Fruit fly (Drosophila melanogaster) Kc167 (cell line): ENCODE data around the gene CG31792.

Experiments used
- Myc ChIP-seq: fragments of >200 bp; optimal IDR thresholded peaks from 2 replicates; lab custom pipeline; 2017; ENCODE audit warnings: missing external identifiers
- Sin3A ChIP-seq: fragments of >200 bp; optimal IDR thresholded peaks from 2 replicates; lab custom pipeline; 2018; ENCODE audit warnings: missing external identifiers
- insv ChIP-seq: fragments of >200 bp; optimal IDR thresholded peaks from 3 replicates; lab custom pipeline; 2018; ENCODE audit warnings: missing external identifiers
- psq ChIP-seq: fragments of >200 bp; optimal IDR thresholded peaks from 2 replicates; lab custom pipeline; 2017; ENCODE audit warnings: missing external identifiers

dm6 chr2L:18948065-18948723 is 49.1 kb upstream of the CG31792 start:
- TF ChIP-seq insv (no peak), psq (lab: Kevin White, UChicago) (no peak), Sin3A (lab: Kevin White, UChicago) (no peak), Myc (no peak)
